Worm (Caenorhabditis elegans) whole organism, early embryonic: ENCODE data around the gene F26F4.6.
A peak's percentile ranks its signal among the peaks of the same experiment; 100 is the strongest.

Experiments used
- B0310.2 ChIP-seq: sonication (generic microtip); optimal IDR thresholded peaks from 2 replicates; lab custom pipeline; 2016; ENCODE audit warnings: mild to moderate bottlenecking, missing genetic modification characterization, missing compliant biosample characterization
- F13C5.2 ChIP-seq: sonication (generic microtip); optimal IDR thresholded peaks from 2 replicates; lab custom pipeline; 2017; ENCODE audit warnings: mild to moderate bottlenecking, missing genetic modification characterization, inconsistent platforms, missing compliant biosample characterization
- aly-1 ChIP-seq: sonication (generic microtip); optimal IDR thresholded peaks from 2 replicates; lab custom pipeline; 2016; ENCODE audit warnings: missing genetic modification characterization, missing compliant biosample characterization
- ama-1 ChIP-seq: fragments of 150-350 bp; optimal IDR thresholded peaks from 2 replicates; lab custom pipeline; 2014
- ceh-13 ChIP-seq: fragments of 200-800 bp; sonication (Bioruptor generic); optimal IDR thresholded peaks from 2 replicates; lab custom pipeline; 2018; ENCODE audit warnings: mild to moderate bottlenecking, missing genetic modification characterization, missing compliant biosample characterization
- ceh-36 ChIP-seq: sonication (generic microtip); optimal IDR thresholded peaks from 2 replicates; lab custom pipeline; 2016; ENCODE audit warnings: missing genetic modification characterization, inconsistent platforms, missing compliant biosample characterization
- ets-7 ChIP-seq: sonication (generic microtip); optimal IDR thresholded peaks from 2 replicates; lab custom pipeline; 2016; ENCODE audit warnings: missing genotype, missing genetic modification characterization, missing compliant biosample characterization
- flt-1 ChIP-seq: fragments of 200-800 bp; sonication (Bioruptor generic); IDR thresholded peaks from 2 replicates; pipeline ENCODE4 v1.3.6; 2022; ENCODE audit warnings: missing genetic modification characterization, missing compliant biosample characterization
- hmbx-1 ChIP-seq: sonication (generic microtip); optimal IDR thresholded peaks from 2 replicates; lab custom pipeline; 2016; ENCODE audit warnings: mild to moderate bottlenecking, missing genetic modification characterization, missing compliant biosample characterization
- hmg-4 ChIP-seq: fragments of 200-800 bp; sonication (Bioruptor generic); optimal IDR thresholded peaks from 2 replicates; lab custom pipeline; 2018; ENCODE audit warnings: mild to moderate bottlenecking, missing genetic modification characterization, missing compliant biosample characterization
- hnd-1 ChIP-seq: sonication (generic microtip); optimal IDR thresholded peaks from 2 replicates; lab custom pipeline; 2016; ENCODE audit warnings: missing genetic modification characterization, missing compliant biosample characterization
- pes-1 ChIP-seq: fragments of 200-800 bp; sonication (Bioruptor generic); IDR thresholded peaks from 2 replicates; pipeline ENCODE4 v1.3.6; 2022; ENCODE audit warnings: missing genetic modification reagents, missing genetic modification characterization, missing compliant biosample characterization
- scrt-1 ChIP-seq: fragments of 200-800 bp; sonication (Bioruptor generic); IDR thresholded peaks from 2 replicates; pipeline ENCODE4 v1.3.6; 2022; ENCODE audit warnings: missing genetic modification characterization, missing compliant biosample characterization
- sea-1 ChIP-seq: fragments of 200-800 bp; sonication (Bioruptor generic); conservative IDR thresholded peaks from 2 replicates; pipeline ENCODE4 v1.3.6; 2022; ENCODE audit warnings: missing genetic modification characterization, missing compliant biosample characterization
- tbx-11 ChIP-seq: fragments of 200-800 bp; sonication (Bioruptor generic); IDR thresholded peaks from 2 replicates; pipeline ENCODE4 v1.3.6; 2022; ENCODE audit warnings: missing genetic modification characterization, missing compliant biosample characterization
- tbx-37 ChIP-seq: fragments of 200-800 bp; sonication (Bioruptor generic); conservative IDR thresholded peaks from 2 replicates; pipeline ENCODE4 v1.3.6; 2022; ENCODE audit warnings: missing genetic modification reagents, missing genetic modification characterization, missing compliant biosample characterization
- tra-4 ChIP-seq: sonication (generic microtip); optimal IDR thresholded peaks from 2 replicates; lab custom pipeline; 2017; ENCODE audit warnings: missing genetic modification characterization, missing compliant biosample characterization

F26F4.6 gene

DNA sequence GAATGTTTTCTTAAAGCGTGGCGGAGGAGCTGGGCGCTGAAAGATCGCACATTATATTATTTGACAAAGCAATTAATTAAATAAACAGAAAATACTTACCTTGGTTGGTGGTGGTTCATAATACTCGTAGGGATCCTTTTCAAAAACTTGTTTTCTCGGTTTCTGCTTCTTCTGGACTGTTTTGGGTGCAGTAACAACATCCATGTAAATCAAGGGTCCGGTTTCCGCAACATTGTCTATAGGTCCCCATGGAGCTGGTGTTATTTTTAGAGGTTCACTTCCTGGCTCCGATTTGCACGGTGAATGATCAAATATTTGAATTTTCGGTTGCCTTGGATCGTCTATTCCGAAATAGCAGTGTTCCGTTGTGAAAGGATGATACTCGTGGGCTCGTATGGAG, 30.7 kb upstream of the F26F4.6 start:
- no peak for TF ChIP-seq pes-1 (GFP tag; lab: Robert Waterston, UW)
- no peak for TF ChIP-seq tra-4 (tag; lab: Kevin White, UChicago)
- TF ChIP-seq tbx-11 (GFP tag; lab: Robert Waterston, UW), result no peak
- TF ChIP-seq ceh-13 (GFP tag; lab: Kevin White, UChicago), result no peak
- no peak for TF ChIP-seq ets-7
- no peak for TF ChIP-seq hnd-1 (tag; lab: Kevin White, UChicago)
- no peak for TF ChIP-seq ama-1
- TF ChIP-seq F13C5.2 (tag; lab: Kevin White, UChicago), result no peak
- no peak for TF ChIP-seq scrt-1 (GFP tag; lab: Robert Waterston, UW)
- TF ChIP-seq aly-1 (tag; lab: Kevin White, UChicago), result no peak
- no peak for TF ChIP-seq hmg-4 (GFP tag; lab: Kevin White, UChicago)
- TF ChIP-seq sea-1 (GFP tag; lab: Robert Waterston, UW), result no peak
- no peak for TF ChIP-seq B0310.2 (tag; lab: Kevin White, UChicago)
- no peak for TF ChIP-seq tbx-37
- no peak for TF ChIP-seq hmbx-1 (tag; lab: Kevin White, UChicago)
- no peak for TF ChIP-seq flt-1
- TF ChIP-seq ceh-36 (tag; lab: Kevin White, UChicago), result no peak

DNA sequence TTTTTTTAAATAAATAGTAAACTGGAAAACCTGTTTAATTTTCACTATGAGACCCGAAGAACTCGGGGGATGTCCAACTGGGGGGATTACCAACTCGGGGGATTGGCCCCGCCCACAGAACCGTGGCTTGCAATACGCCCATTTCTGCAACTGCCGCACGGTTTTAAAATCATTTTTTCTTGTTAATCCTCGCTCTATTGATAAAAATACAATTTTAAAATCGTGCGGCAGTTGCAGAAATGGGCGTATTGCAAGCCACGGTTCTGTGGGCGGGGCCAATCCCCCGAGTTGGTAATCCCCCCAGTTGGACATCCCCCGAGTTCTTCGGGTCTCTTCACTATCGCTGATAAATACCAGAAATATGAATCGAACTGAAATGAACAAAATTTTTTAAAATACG, 28.6 kb upstream of the F26F4.6 start, which contains the start of gene mmab-1:
Gene mmab-1, minus strand, starts transcription at position 95 of the 400 bp plus-strand sequence.
- TF ChIP-seq pes-1 (GFP tag; lab: Robert Waterston, UW), result peak; percentile 55; the same call in 1 of the 2 replicates

ce11 chrIII:4920221-4920620, 26.8 kb upstream of the F26F4.6 start, which contains the start of gene ula-1:
Gene ula-1 (minus strand): TSS chrIII:4920321.
- TF ChIP-seq tbx-37, result no peak
- no peak for TF ChIP-seq tbx-11 (GFP tag; lab: Robert Waterston, UW)

DNA sequence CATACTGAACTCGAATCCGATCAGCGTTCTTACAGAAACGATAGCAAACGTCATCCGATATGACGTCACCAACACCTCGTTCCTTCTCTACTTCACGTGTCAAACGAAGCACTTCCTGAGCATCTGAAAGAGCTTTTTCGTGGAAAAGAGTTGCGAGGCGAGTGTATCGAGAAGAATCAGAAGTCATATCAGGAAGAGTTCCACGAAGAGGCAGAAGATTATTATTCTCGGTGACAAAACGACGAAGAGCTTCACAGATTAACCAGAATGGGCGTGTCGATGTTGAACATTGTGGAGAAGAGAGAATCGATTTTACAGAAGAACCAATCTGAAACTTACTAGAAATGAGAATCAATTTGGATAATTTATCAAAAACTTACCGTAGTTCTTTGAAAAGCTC, 25.5 kb upstream of the F26F4.6 start:
- TF ChIP-seq ama-1, result no peak
- no peak for TF ChIP-seq hmbx-1 (tag; lab: Kevin White, UChicago)
- TF ChIP-seq tbx-11 (GFP tag; lab: Robert Waterston, UW), result no peak
- TF ChIP-seq B0310.2 (tag; lab: Kevin White, UChicago), result no peak
- TF ChIP-seq hnd-1 (tag; lab: Kevin White, UChicago), result no peak
- no peak for TF ChIP-seq flt-1
- no peak for TF ChIP-seq aly-1 (tag; lab: Kevin White, UChicago)
- no peak for TF ChIP-seq tbx-37
- no peak for TF ChIP-seq F13C5.2 (tag; lab: Kevin White, UChicago)
- TF ChIP-seq hmg-4 (GFP tag; lab: Kevin White, UChicago), result no peak
- no peak for TF ChIP-seq ceh-36 (tag; lab: Kevin White, UChicago)
- TF ChIP-seq ceh-13 (GFP tag; lab: Kevin White, UChicago), result no peak
- no peak for TF ChIP-seq pes-1 (GFP tag; lab: Robert Waterston, UW)

DNA sequence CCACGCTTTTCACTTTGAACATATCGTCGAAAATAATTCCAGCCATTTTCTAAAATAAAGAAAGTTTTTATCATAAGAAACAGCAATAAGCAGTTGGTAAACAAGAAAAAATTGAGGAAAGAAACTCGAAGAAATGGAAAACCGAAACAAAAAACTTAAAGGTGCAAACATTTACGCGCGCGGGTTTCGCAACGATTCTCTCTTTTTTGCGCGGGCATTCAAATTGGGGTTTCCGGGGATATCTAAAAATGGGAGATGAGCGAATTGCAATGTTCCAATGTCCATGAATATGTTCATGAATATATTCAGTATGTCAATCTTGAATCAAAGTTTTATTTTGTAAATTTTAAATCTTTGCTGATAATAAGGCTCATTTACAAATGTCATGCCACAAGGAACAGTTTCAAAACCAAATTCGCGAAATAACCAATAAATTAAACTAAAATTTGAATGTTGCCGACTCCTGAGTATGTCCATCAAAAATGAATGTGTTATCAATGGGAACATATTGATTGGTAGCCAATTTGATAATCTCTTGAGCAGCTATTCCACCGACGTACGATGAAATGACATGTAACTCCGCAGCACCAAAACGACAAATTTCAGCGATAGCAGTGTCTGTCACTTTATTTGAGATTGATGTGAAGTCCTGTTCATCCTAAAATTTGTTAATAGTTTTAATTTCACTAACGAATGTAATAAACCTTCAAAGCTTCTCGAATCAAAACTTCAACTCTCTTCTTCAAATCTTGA, 24.7 kb upstream of the F26F4.6 start, which contains the start of gene rpb-8:
Gene rpb-8, minus strand, starts transcription at position 49 of the 753 bp plus-strand sequence.
- TF ChIP-seq tra-4 (tag; lab: Kevin White, UChicago) (no peak), ama-1 (no peak)

- TF ChIP-seq tbx-11 (GFP tag; lab: Robert Waterston, UW) (no peak), ets-7 (no peak), hmbx-1 (tag; lab: Kevin White, UChicago) (no peak), scrt-1 (GFP tag; lab: Robert Waterston, UW) (no peak)
Measured at ce11 chrIII:4917077-4917476, 23.6 kb upstream of the F26F4.6 start, which contains the start of gene rars-1. Gene rars-1 (minus strand): TSS chrIII:4917177.

DNA sequence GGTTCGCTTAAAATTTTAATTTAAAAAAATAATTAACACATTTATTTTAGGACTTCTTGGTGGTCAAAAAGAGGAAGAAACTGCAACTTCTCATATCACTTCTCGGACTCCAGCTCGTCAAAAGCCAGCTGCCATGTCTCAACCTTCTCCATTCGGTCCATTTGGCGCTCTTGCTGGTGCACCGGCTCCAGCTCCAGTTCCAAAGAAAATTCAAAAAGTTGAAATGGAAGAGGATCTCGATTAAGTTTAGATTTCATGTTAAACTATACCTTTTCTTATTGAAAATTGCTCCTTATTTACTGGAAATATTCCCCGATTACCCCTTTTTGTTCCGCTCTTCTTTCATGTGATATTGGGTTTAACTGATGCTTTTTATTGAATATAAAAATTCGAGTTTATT, 20.3 kb upstream of the F26F4.6 start:
- TF ChIP-seq hmg-4 (GFP tag; lab: Kevin White, UChicago), result no peak
- TF ChIP-seq ceh-36 (tag; lab: Kevin White, UChicago), result no peak
- no peak for TF ChIP-seq tbx-37
- TF ChIP-seq pes-1 (GFP tag; lab: Robert Waterston, UW), result no peak
- no peak for TF ChIP-seq scrt-1 (GFP tag; lab: Robert Waterston, UW)
- TF ChIP-seq flt-1, result no peak
- no peak for TF ChIP-seq hnd-1 (tag; lab: Kevin White, UChicago)
- no peak for TF ChIP-seq tra-4 (tag; lab: Kevin White, UChicago)
- TF ChIP-seq ama-1, result no peak
- no peak for TF ChIP-seq B0310.2 (tag; lab: Kevin White, UChicago)
- no peak for TF ChIP-seq ets-7
- TF ChIP-seq sea-1 (GFP tag; lab: Robert Waterston, UW), result no peak
- no peak for TF ChIP-seq F13C5.2 (tag; lab: Kevin White, UChicago)
- TF ChIP-seq hmbx-1 (tag; lab: Kevin White, UChicago), result no peak
- no peak for TF ChIP-seq aly-1 (tag; lab: Kevin White, UChicago)

DNA sequence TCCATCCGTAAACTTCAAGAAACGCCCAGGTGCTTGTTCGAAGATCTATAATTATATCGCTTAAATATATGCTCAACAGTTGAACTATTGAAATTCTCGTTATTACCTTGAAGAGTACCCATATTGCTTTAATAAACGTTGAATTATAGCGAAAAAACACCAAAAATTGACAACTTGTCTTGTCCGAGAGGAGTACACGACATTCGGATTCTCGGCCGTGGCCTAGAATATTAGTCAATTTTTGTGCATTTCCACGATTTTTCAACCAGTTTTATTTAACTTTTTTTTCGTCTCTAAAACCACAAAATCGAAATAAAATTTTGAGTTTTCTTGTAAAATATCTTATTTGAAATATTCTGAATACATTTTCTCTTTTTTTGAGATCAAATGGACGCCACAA, 18.9 kb upstream of the F26F4.6 start, which contains the start of the genes F26F4.9 and cee-1:
Gene F26F4.9, minus strand, starts transcription at position 205 of the 400 bp plus-strand sequence.
Gene cee-1, plus strand, starts transcription at position 383 of the 400 bp plus-strand sequence.
- 0 out of 2 replicates have a peak, but pooled peaks have one; percentile 25 for TF ChIP-seq tbx-37
- no peak for TF ChIP-seq flt-1
